Fruit fly (Drosophila melanogaster) whole organism: ENCODE results near the gene Polr1E.

Source experiments
- CG8478 ChIP-seq: fragments of >200 bp; optimal IDR thresholded peaks from 2 replicates; lab custom pipeline; 2018; ENCODE audit warnings: inconsistent platforms
- Dll ChIP-seq: fragments of >200 bp; optimal IDR thresholded peaks from 2 replicates; lab custom pipeline; 2017
- EcR ChIP-seq, 2 experiments: fragments of >200 bp; optimal IDR thresholded peaks; 2 replicates each; lab custom pipeline; 2017; ENCODE audit warnings: missing biosample characterization in 2 of 2, missing genetic modification characterization in 2 of 2, missing genetic modification reagents in 2 of 2
- pan ChIP-seq: fragments of >200 bp; optimal IDR thresholded peaks from 2 replicates; lab custom pipeline; 2017
- psq ChIP-seq: fragments of >200 bp; optimal IDR thresholded peaks from 2 replicates; lab custom pipeline; 2017
- usp ChIP-seq: fragments of >200 bp; optimal IDR thresholded peaks from 2 replicates; lab custom pipeline; 2017; ENCODE audit warnings: missing biosample characterization, missing genetic modification characterization, mixed read lengths

Polr1E gene

DNA sequence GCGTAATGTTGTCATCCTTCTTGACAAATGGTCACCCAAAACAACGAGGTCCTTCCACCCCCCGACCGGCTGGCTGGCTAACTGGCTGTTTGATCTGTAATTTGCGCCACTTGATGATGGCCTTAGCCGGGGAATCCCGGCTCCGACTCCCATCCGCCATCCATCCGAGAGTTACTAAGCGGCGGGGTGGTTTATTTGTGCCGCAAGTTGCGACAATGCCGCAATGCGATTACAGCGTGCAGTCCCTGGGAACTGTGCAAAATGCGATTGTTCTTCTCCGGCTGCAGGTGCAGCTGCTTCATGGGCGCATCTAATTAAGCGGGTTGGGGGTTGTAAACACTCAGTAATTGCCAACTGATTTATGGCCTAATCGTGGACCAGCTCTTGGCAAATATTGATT, 41.5 kb downstream of the Polr1E start:
- no peak for TF ChIP-seq usp (GFP tag; lab: Kevin White, UChicago)
- TF ChIP-seq CG8478 = no peak
- no peak for TF ChIP-seq Dll (lab: Kevin White, UChicago)
- TF ChIP-seq psq (lab: Kevin White, UChicago) = no peak
- no peak for TF ChIP-seq pan (lab: Kevin White, UChicago)
- TF ChIP-seq EcR (GFP tag; optimal IDR thresholded peaks at IDR 0.05; lab: Kevin White, UChicago) = no peak

DNA sequence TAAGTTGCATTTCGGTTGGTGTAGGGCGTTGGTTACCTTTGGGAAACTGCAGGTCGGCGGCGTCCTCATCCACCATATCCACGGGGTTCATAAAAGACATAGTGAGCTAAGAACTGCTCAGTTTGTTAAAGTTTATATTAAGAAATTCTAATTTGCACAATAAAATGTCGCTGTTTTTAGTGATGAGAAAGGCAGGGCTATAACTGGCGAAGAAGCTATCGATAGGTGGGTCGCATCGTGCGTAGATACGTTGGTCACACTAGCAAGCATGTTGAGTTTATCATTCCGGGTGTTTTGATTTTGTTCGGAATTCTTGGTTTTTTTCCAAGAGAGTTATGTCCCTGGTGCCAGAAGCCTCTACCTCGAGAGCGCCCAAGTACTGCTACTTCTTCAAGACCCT, 46.2 kb downstream of the Polr1E start, which contains the start of the genes Ada2a, Polr2D, Tgs1 and moi:
Ada2a (minus strand) TSS at position 207 of the 400 bp plus-strand sequence.
Polr2D (minus strand) TSS at position 207 of the 400 bp plus-strand sequence.
Tgs1 (plus strand) TSS at position 250 of the 400 bp plus-strand sequence.
moi (plus strand) TSS at position 250 of the 400 bp plus-strand sequence.
- no peak for TF ChIP-seq pan (lab: Kevin White, UChicago)

DNA sequence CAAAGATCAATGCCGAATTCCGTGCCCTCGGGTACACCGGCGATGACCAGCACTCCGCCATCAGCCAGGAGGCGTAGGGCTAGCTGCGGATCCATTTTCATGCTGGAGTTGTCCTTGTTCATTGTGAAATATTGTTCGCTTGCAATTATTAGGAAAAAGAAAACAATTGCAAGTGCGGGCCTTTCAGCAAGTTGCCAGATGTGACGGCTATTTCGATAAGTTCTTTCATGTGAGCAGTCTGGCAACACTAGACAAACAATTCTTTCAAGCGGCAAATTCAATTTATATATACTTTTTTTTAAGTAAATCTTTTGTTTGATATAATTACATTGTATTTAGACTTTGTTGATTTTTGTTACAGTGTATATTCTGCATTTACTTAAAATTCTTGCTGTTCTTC, 49.0 kb downstream of the Polr1E start, which contains the start of gene CG12320:
CG12320 (minus strand) TSS at position 157 of the 400 bp plus-strand sequence.
- TF ChIP-seq psq (lab: Kevin White, UChicago) = no peak
- TF ChIP-seq usp (GFP tag; lab: Kevin White, UChicago) = no peak
- TF ChIP-seq CG8478 = no peak
- no peak for TF ChIP-seq Dll (lab: Kevin White, UChicago)
- no peak for TF ChIP-seq EcR (GFP tag; optimal IDR thresholded peaks at IDR 0.05; lab: Kevin White, UChicago)
- TF ChIP-seq pan (lab: Kevin White, UChicago) = no peak

dm6 chr3R:18251876-18252275, 49.7 kb downstream of the Polr1E start:
- no peak for TF ChIP-seq CG8478
- TF ChIP-seq EcR (GFP tag; optimal IDR thresholded peaks at IDR 0.05; lab: Kevin White, UChicago) = no peak
- TF ChIP-seq pan (lab: Kevin White, UChicago) = no peak
- no peak for TF ChIP-seq Dll (lab: Kevin White, UChicago)
- TF ChIP-seq usp (GFP tag; lab: Kevin White, UChicago) = no peak
- no peak for TF ChIP-seq psq (lab: Kevin White, UChicago)

dm6 chr3R:18250815-18251214, 50.7 kb downstream of the Polr1E start, which contains the start of gene CG18598:
Gene CG18598, plus strand, starts transcription at chr3R:18251115.
- no peak for TF ChIP-seq Dll (lab: Kevin White, UChicago)
- no peak for TF ChIP-seq pan (lab: Kevin White, UChicago)
- no peak for TF ChIP-seq usp (GFP tag; lab: Kevin White, UChicago)
- no peak for TF ChIP-seq EcR (GFP tag; optimal IDR thresholded peaks at IDR 0.05; lab: Kevin White, UChicago)
- no peak for TF ChIP-seq psq (lab: Kevin White, UChicago)
- TF ChIP-seq CG8478 = no peak
